Fruit fly (Drosophila melanogaster) whole organism, embryonic: ENCODE measurements around the gene CG17264.

Experiments
- Aef1 ChIP-seq: fragments of 200-800 bp; sonication (Bioruptor generic); IDR thresholded peaks from 3 replicates; pipeline ENCODE4 v1.3.6; 2022; ENCODE audit warnings: missing biosample characterization, missing genetic modification characterization
- Atf-2 ChIP-seq: fragments of 200-800 bp; sonication (Bioruptor generic); optimal IDR thresholded peaks from 2 replicates; lab custom pipeline; 2016; ENCODE audit warnings: missing biosample characterization, missing genetic modification characterization
- Bdp1 ChIP-seq: fragments of 200-800 bp; sonication (Bioruptor generic); optimal IDR thresholded peaks from 3 replicates; lab custom pipeline; 2016; ENCODE audit warnings: missing biosample characterization, missing genetic modification characterization
- CG1024 ChIP-seq: fragments of 200-800 bp; sonication (Bioruptor generic); IDR thresholded peaks from 2 replicates; pipeline ENCODE4 v1.3.6; 2022; ENCODE audit warnings: missing biosample characterization, missing genetic modification characterization
- CG10267 ChIP-seq: fragments of 200-800 bp; sonication (Bioruptor generic); optimal IDR thresholded peaks from 2 replicates; lab custom pipeline; 2018; ENCODE audit warnings: missing biosample characterization, mild to moderate bottlenecking, missing genetic modification characterization, moderate library complexity
- CG11093 ChIP-seq: fragments of 200-800 bp; sonication (Bioruptor generic); IDR thresholded peaks from 3 replicates; pipeline ENCODE4 v1.3.6; 2022; ENCODE audit warnings: missing biosample characterization, missing genetic modification characterization
- CG11398 ChIP-seq: fragments of 200-800 bp; sonication (Bioruptor generic); optimal IDR thresholded peaks from 2 replicates; lab custom pipeline; 2016; ENCODE audit warnings: missing biosample characterization, missing genetic modification characterization
- CG15696 ChIP-seq: fragments of 200-800 bp; sonication (Bioruptor generic); optimal IDR thresholded peaks from 2 replicates; lab custom pipeline; 2019; ENCODE audit warnings: missing biosample characterization, mild to moderate bottlenecking, missing genetic modification characterization, moderate library complexity
- CG17612 ChIP-seq: fragments of 200-800 bp; sonication (Bioruptor generic); IDR thresholded peaks from 2 replicates; pipeline ENCODE4 v1.3.6; 2022; ENCODE audit warnings: missing biosample characterization, missing genetic modification characterization
- CG1792 ChIP-seq: fragments of 200-800 bp; sonication (Bioruptor generic); optimal IDR thresholded peaks from 2 replicates; lab custom pipeline; 2016; ENCODE audit warnings: missing biosample characterization, missing genetic modification characterization
- CG18619 ChIP-seq: fragments of 200-800 bp; sonication (Bioruptor generic); optimal IDR thresholded peaks from 3 replicates; lab custom pipeline; 2017; ENCODE audit warnings: missing biosample characterization, mild to moderate bottlenecking, missing genetic modification characterization
- CG31441 ChIP-seq: fragments of 200-800 bp; sonication (Bioruptor generic); IDR thresholded peaks from 2 replicates; pipeline ENCODE4 v1.3.6; 2022; ENCODE audit warnings: missing biosample characterization, missing genetic modification characterization
- CG34422 ChIP-seq: fragments of 200-800 bp; sonication (Bioruptor generic); IDR thresholded peaks from 3 replicates; pipeline ENCODE4 v1.3.6; 2022; ENCODE audit warnings: missing biosample characterization, missing genetic modification characterization
- CG3726 ChIP-seq: fragments of 200-800 bp; sonication (Bioruptor generic); IDR thresholded peaks from 3 replicates; pipeline ENCODE4, ENCODE4 v1.3.6; 2022; ENCODE audit warnings: missing biosample characterization, missing genetic modification characterization
- CG7839 ChIP-seq: fragments of 200-800 bp; sonication (Bioruptor generic); optimal IDR thresholded peaks from 3 replicates; lab custom pipeline; 2018; ENCODE audit warnings: missing biosample characterization, mild to moderate bottlenecking, missing genetic modification characterization, moderate library complexity
- CG7963 ChIP-seq: fragments of 200-800 bp; sonication (Bioruptor generic); IDR thresholded peaks from 3 replicates; pipeline ENCODE4 v1.3.6; 2022; ENCODE audit warnings: missing biosample characterization, missing genetic modification characterization; ENCODE audit not compliant: partially characterized antibody
- CG8944 ChIP-seq: fragments of 200-800 bp; sonication (Bioruptor generic); optimal IDR thresholded peaks from 3 replicates; lab custom pipeline; 2016; ENCODE audit warnings: missing biosample characterization, missing genetic modification characterization
- CG9609 ChIP-seq: fragments of 200-800 bp; sonication (Bioruptor generic); optimal IDR thresholded peaks from 3 replicates; lab custom pipeline; 2016; ENCODE audit warnings: missing biosample characterization, missing genetic modification characterization
- CG9817 ChIP-seq: fragments of 200-800 bp; sonication (Bioruptor generic); optimal IDR thresholded peaks from 2 replicates; lab custom pipeline; 2018; ENCODE audit warnings: missing biosample characterization, mild to moderate bottlenecking, missing genetic modification characterization, moderate library complexity
- Dfd ChIP-seq, 2 experiments: fragments of >200 bp; optimal IDR thresholded peaks; 2 replicates each; lab custom pipeline; 2017; ENCODE audit warnings: missing biosample characterization in 2 of 2, missing genetic modification characterization in 2 of 2
- Hmr ChIP-seq: fragments of 200-800 bp; sonication (Bioruptor generic); optimal IDR thresholded peaks from 3 replicates; lab custom pipeline; 2017; ENCODE audit warnings: mild to moderate bottlenecking, missing biosample characterization, missing genetic modification reagents, missing genetic modification characterization
- Kr ChIP-seq: fragments of 200-800 bp; sonication (Bioruptor generic); optimal IDR thresholded peaks from 2 replicates; lab custom pipeline; 2017; ENCODE audit warnings: missing biosample characterization, mild to moderate bottlenecking, missing genetic modification characterization
- Lhr ChIP-seq: fragments of 200-800 bp; sonication (Bioruptor generic); optimal IDR thresholded peaks from 3 replicates; lab custom pipeline; 2017; ENCODE audit warnings: mild to moderate bottlenecking, missing biosample characterization, missing genetic modification reagents, missing genetic modification characterization
- Lim3 ChIP-seq: fragments of 200-800 bp; sonication (Bioruptor generic); IDR thresholded peaks from 2 replicates; pipeline ENCODE4 v1.3.6; 2022; ENCODE audit warnings: missing biosample characterization, missing genetic modification characterization
- MTF-1 ChIP-seq: fragments of 200-800 bp; sonication (Bioruptor generic); optimal IDR thresholded peaks from 2 replicates; lab custom pipeline; 2018; ENCODE audit warnings: missing biosample characterization, mild to moderate bottlenecking, missing genetic modification characterization, borderline replicate concordance
- Med ChIP-seq: fragments of 200-800 bp; sonication (Bioruptor generic); peaks from one replicate; lab custom pipeline; 2016; ENCODE audit warnings: missing biosample characterization, missing genetic modification characterization, mild to moderate bottlenecking, inconsistent platforms, moderate library complexity
- Meics ChIP-seq: fragments of 200-800 bp; sonication (Bioruptor generic); optimal IDR thresholded peaks from 2 replicates; lab custom pipeline; 2017; ENCODE audit warnings: missing biosample characterization, mild to moderate bottlenecking, missing genetic modification characterization
- Myb ChIP-seq: fragments of 200-800 bp; sonication (Bioruptor generic); optimal IDR thresholded peaks from 2 replicates; lab custom pipeline; 2016; ENCODE audit warnings: missing biosample characterization, missing genetic modification characterization
- Nf-YA ChIP-seq: fragments of 200-800 bp; sonication (Bioruptor generic); IDR thresholded peaks from 2 replicates; pipeline ENCODE4 v1.3.6; 2022; ENCODE audit warnings: missing biosample characterization, missing genetic modification characterization
- Nf-YB ChIP-seq: fragments of 200-800 bp; sonication (Bioruptor generic); optimal IDR thresholded peaks from 3 replicates; lab custom pipeline; 2019; ENCODE audit warnings: missing biosample characterization, mild to moderate bottlenecking, missing genetic modification characterization, moderate library complexity
- Oaz ChIP-seq: fragments of 200-800 bp; sonication (Bioruptor generic); IDR thresholded peaks from 2 replicates; pipeline ENCODE4 v1.3.6; 2022; ENCODE audit warnings: missing biosample characterization, missing genetic modification characterization
- Sry-β ChIP-seq: fragments of 200-800 bp; sonication (Bioruptor generic); optimal IDR thresholded peaks from 2 replicates; lab custom pipeline; 2018; ENCODE audit warnings: missing biosample characterization, mild to moderate bottlenecking, missing genetic modification characterization, moderate library complexity
- Ssrp ChIP-seq: fragments of 200-800 bp; sonication (Bioruptor generic); optimal IDR thresholded peaks from 2 replicates; lab custom pipeline; 2018; ENCODE audit warnings: missing biosample characterization, mild to moderate bottlenecking, missing genetic modification characterization, moderate library complexity
- Stat92E ChIP-seq, 3 experiments: fragments of >200 bp in 2 of 3; fragments of 200-800 bp in 1 of 3; sonication (Bioruptor generic) in 1 of 3; optimal IDR thresholded peaks; 2 replicates each; lab custom pipeline; 2017 to 2019; ENCODE audit warnings: missing biosample characterization in 3 of 3, missing genetic modification characterization in 3 of 3, mild to moderate bottlenecking in 1 of 3, moderate library complexity in 1 of 3
- Taf1 ChIP-seq: fragments of 200-800 bp; sonication (Bioruptor generic); IDR thresholded peaks from 2 replicates; pipeline ENCODE4 v1.3.6; 2022; ENCODE audit warnings: missing biosample characterization, missing genetic modification characterization
- YL-1 ChIP-seq: fragments of 200-800 bp; sonication (Bioruptor generic); optimal IDR thresholded peaks from 3 replicates; lab custom pipeline; 2017; ENCODE audit warnings: missing biosample characterization, mild to moderate bottlenecking, missing genetic modification characterization
- ato ChIP-seq: fragments of 200-800 bp; sonication (Bioruptor generic); IDR thresholded peaks from 2 replicates; pipeline ENCODE4 v1.3.6; 2022; ENCODE audit warnings: missing biosample characterization, missing genetic modification characterization; ENCODE audit not compliant: partially characterized antibody
- az2 ChIP-seq: fragments of 200-800 bp; sonication (Bioruptor generic); optimal IDR thresholded peaks from 3 replicates; lab custom pipeline; 2016; ENCODE audit warnings: missing biosample characterization, missing genetic modification characterization
- cad ChIP-seq: fragments of >200 bp; optimal IDR thresholded peaks from 2 replicates; lab custom pipeline; 2017; ENCODE audit warnings: missing biosample characterization, missing genetic modification characterization
- corto ChIP-seq: fragments of 200-800 bp; sonication (Bioruptor generic); optimal IDR thresholded peaks from 2 replicates; lab custom pipeline; 2016; ENCODE audit warnings: missing biosample characterization, mild to moderate bottlenecking, missing genetic modification characterization, moderate library complexity
- exex ChIP-seq: fragments of 200-800 bp; sonication (Bioruptor generic); optimal IDR thresholded peaks from 4 replicates; lab custom pipeline; 2018; ENCODE audit warnings: missing biosample characterization, mild to moderate bottlenecking, missing genetic modification characterization, moderate library complexity
- grau ChIP-seq: fragments of 200-800 bp; optimal IDR thresholded peaks from 3 replicates; lab custom pipeline; 2019; ENCODE audit warnings: missing biosample characterization, mild to moderate bottlenecking, missing genetic modification characterization, moderate library complexity
- jumu ChIP-seq: fragments of 200-800 bp; sonication (Bioruptor generic); optimal IDR thresholded peaks from 3 replicates; lab custom pipeline; 2016; ENCODE audit warnings: missing biosample characterization, missing genetic modification characterization
- lab ChIP-seq: fragments of 200-800 bp; sonication (Bioruptor generic); optimal IDR thresholded peaks from 3 replicates; lab custom pipeline; 2017; ENCODE audit warnings: missing biosample characterization, missing genetic modification characterization, mild to moderate bottlenecking, moderate library complexity, missing genetic modification reagents
- lola ChIP-seq, 3 experiments: fragments of >200 bp in 2 of 3; fragments of 200-800 bp in 1 of 3; sonication (Bioruptor generic) in 1 of 3; optimal IDR thresholded peaks; 2 replicates each; lab custom pipeline; 2017 to 2019; ENCODE audit warnings: missing biosample characterization in 3 of 3, missing genetic modification characterization in 3 of 3, mild to moderate bottlenecking in 1 of 3, moderate library complexity in 1 of 3
- mam ChIP-seq: fragments of 200-800 bp; sonication (Bioruptor generic); optimal IDR thresholded peaks from 3 replicates; lab custom pipeline; 2016; ENCODE audit warnings: missing biosample characterization, missing genetic modification characterization
- sisA ChIP-seq: fragments of 200-800 bp; sonication (Bioruptor generic); IDR thresholded peaks from 2 replicates; pipeline ENCODE4 v1.3.6; 2022; ENCODE audit warnings: missing biosample characterization, missing genetic modification characterization
- twi ChIP-seq: fragments of 200-800 bp; optimal IDR thresholded peaks from 2 replicates; lab custom pipeline; 2019; ENCODE audit warnings: missing biosample characterization, mild to moderate bottlenecking, missing genetic modification characterization, moderate library complexity
- unc-4 ChIP-seq: fragments of 200-800 bp; sonication (Bioruptor generic); IDR thresholded peaks from 2 replicates; pipeline ENCODE4 v1.3.6; 2022; ENCODE audit warnings: missing biosample characterization, missing genetic modification characterization; ENCODE audit not compliant: partially characterized antibody
- vfl ChIP-seq: fragments of 200-800 bp; sonication (Bioruptor generic); optimal IDR thresholded peaks from 2 replicates; lab custom pipeline; 2016; ENCODE audit warnings: missing biosample characterization, missing genetic modification characterization
- zen ChIP-seq: fragments of 200-800 bp; sonication (Bioruptor generic); optimal IDR thresholded peaks from 3 replicates; lab custom pipeline; 2018; ENCODE audit warnings: missing biosample characterization, mild to moderate bottlenecking, missing genetic modification characterization, moderate library complexity

Gene CG17264

dm6 chr2L:2999113-2999512 lies 19.2 kb upstream of the CG17264 start, which contains the start of gene Ccdc85 (continued):
- TF ChIP-seq CG11093 (GFP tag; lab: Robert Waterston, UW), result no peak
- 0 out of 2 replicates have a peak, but pooled peaks have one; percentile 7 for TF ChIP-seq Nf-YA (GFP tag; lab: Robert Waterston, UW)
- peak; percentile 18 for TF ChIP-seq Nf-YB
- TF ChIP-seq ato (GFP tag; lab: Robert Waterston, UW), result peak; percentile 99
- TF ChIP-seq lab, result no peak
- TF ChIP-seq grau (tag; lab: Kevin White, UChicago), result peak; percentile 17
- peak; percentile 99 for TF ChIP-seq CG7963 (GFP tag; lab: Robert Waterston, UW)
- TF ChIP-seq Myb (GFP tag; lab: Kevin White, UChicago), result peak; percentile 97
- TF ChIP-seq zen, result no peak
- no peak for TF ChIP-seq Dfd (GFP tag; optimal IDR thresholded peaks at IDR 0.05; lab: Kevin White, UChicago)
- no peak for TF ChIP-seq CG8944 (GFP tag; lab: Kevin White, UChicago)
- TF ChIP-seq CG1024 (GFP tag; lab: Robert Waterston, UW), result no peak
- TF ChIP-seq CG10267 (tag; lab: Kevin White, UChicago), result peak; percentile 51
- no peak for TF ChIP-seq CG18619 (GFP tag; lab: Kevin White, UChicago)
- no peak for TF ChIP-seq Atf-2 (GFP tag; lab: Kevin White, UChicago)
- no peak for TF ChIP-seq CG9609 (GFP tag; lab: Kevin White, UChicago)
- TF ChIP-seq CG34422 (GFP tag; lab: Robert Waterston, UW), result peak; percentile 70; the same call in 1 of the 3 replicates
- peak; percentile 23 for TF ChIP-seq vfl
- TF ChIP-seq unc-4 (GFP tag; lab: Robert Waterston, UW), result peak; percentile 90
- TF ChIP-seq twi, result no peak
- TF ChIP-seq sisA, result no peak
- TF ChIP-seq CG17612 (GFP tag; lab: Robert Waterston, UW), result no peak
- no peak for TF ChIP-seq lola (GFP tag; optimal IDR thresholded peaks at IDR 0.05; lab: Kevin White, UChicago)
- no peak for TF ChIP-seq corto (GFP tag; lab: Kevin White, UChicago)
- TF ChIP-seq jumu (GFP tag; lab: Kevin White, UChicago), result peak; percentile 18
- TF ChIP-seq Meics, result no peak
- no peak for TF ChIP-seq mam (GFP tag; lab: Kevin White, UChicago)
- no peak for TF ChIP-seq CG15696 (tag; lab: Kevin White, UChicago)
- TF ChIP-seq CG3726 (GFP tag; lab: Robert Waterston, UW), result no peak
- TF ChIP-seq Taf1 (GFP tag; lab: Robert Waterston, UW), result no peak
- TF ChIP-seq CG1792 (GFP tag; lab: Kevin White, UChicago), result no peak
- no peak for TF ChIP-seq CG9817 (tag; lab: Kevin White, UChicago)

- TF ChIP-seq MTF-1 (GFP tag; lab: Kevin White, UChicago) (no peak), CG15696 (tag; lab: Kevin White, UChicago) (peak; percentile 4), exex (tag; lab: Kevin White, UChicago) (no peak), CG7963 (GFP tag; lab: Robert Waterston, UW) (no peak), Kr (GFP tag; lab: Kevin White, UChicago) (no peak), Lim3 (GFP tag; lab: Robert Waterston, UW) (no peak), Bdp1 (GFP tag; lab: Kevin White, UChicago) (no peak), CG7839 (tag; lab: Kevin White, UChicago) (no peak), CG31441 (GFP tag; lab: Robert Waterston, UW) (no peak), Hmr (GFP tag; lab: Kevin White, UChicago) (no peak), cad (peak; percentile 3), Aef1 (no peak), Ssrp (no peak), Oaz (no peak), Sry-β (GFP tag; lab: Kevin White, UChicago) (no peak), az2 (GFP tag; lab: Kevin White, UChicago) (no peak), Stat92E (GFP tag; optimal IDR thresholded peaks at IDR 0.05; lab: Kevin White, UChicago) (no peak), Lhr (GFP tag; lab: Kevin White, UChicago) (no peak), Med (GFP tag; lab: Kevin White, UChicago) (peak; percentile 3), CG11398 (GFP tag; lab: Kevin White, UChicago) (no peak), YL-1 (GFP tag; lab: Kevin White, UChicago) (peak; percentile 3)
Observed at dm6 chr2L:2999609-3000008, 18.7 kb upstream of the CG17264 start.
